Worm (Caenorhabditis elegans) whole organism, L1 larva: ENCODE data around the gene T28A8.4.

Experiments
- C04F5.9 ChIP-seq: sonication (generic microtip); optimal IDR thresholded peaks from 2 replicates; lab custom pipeline; 2016; ENCODE audit warnings: missing genetic modification characterization, missing compliant biosample characterization
- C34B4.2 ChIP-seq: sonication (generic microtip); optimal IDR thresholded peaks from 2 replicates; lab custom pipeline; 2017; ENCODE audit warnings: mild to moderate bottlenecking, missing genetic modification characterization, missing compliant biosample characterization
- Y116A8C.19 ChIP-seq: sonication (generic microtip); optimal IDR thresholded peaks from 2 replicates; lab custom pipeline; 2016; ENCODE audit warnings: missing compliant biosample characterization, missing genetic modification characterization, borderline replicate concordance
- alr-1 ChIP-seq: fragments of 200-800 bp; sonication (Bioruptor generic); optimal IDR thresholded peaks from 2 replicates; lab custom pipeline; 2018; ENCODE audit warnings: borderline replicate concordance, mild to moderate bottlenecking, missing genetic modification characterization, missing compliant biosample characterization
- blmp-1 ChIP-seq: fragments of 150-350 bp; optimal IDR thresholded peaks from 2 replicates; lab custom pipeline; 2014; ENCODE audit warnings: missing biosample characterization, missing genetic modification characterization
- ceh-63 ChIP-seq: fragments of 200-800 bp; sonication (Bioruptor generic); optimal IDR thresholded peaks from 2 replicates; lab custom pipeline; 2018; ENCODE audit warnings: mild to moderate bottlenecking, missing genetic modification characterization, missing compliant biosample characterization
- ceh-8 ChIP-seq: fragments of 200-800 bp; sonication (Bioruptor generic); optimal IDR thresholded peaks from 2 replicates; lab custom pipeline; 2018; ENCODE audit warnings: mild to moderate bottlenecking, missing genetic modification characterization, moderate library complexity, missing compliant biosample characterization
- ceh-88 ChIP-seq: fragments of 200-800 bp; sonication (Bioruptor generic); IDR thresholded peaks from 2 replicates; pipeline ENCODE4 v1.3.6; 2022; ENCODE audit warnings: missing genetic modification characterization, missing compliant biosample characterization
- dpl-1 ChIP-seq, 3 experiments: fragments of 150-350 bp in 2 of 3; sonication (generic microtip) in 1 of 3; optimal IDR thresholded peaks; 2 replicates each; lab custom pipeline; 2014 to 2017; ENCODE audit warnings: missing biosample characterization in 3 of 3, missing genetic modification characterization in 3 of 3, missing genetic modification reagents in 3 of 3
- dsc-1 ChIP-seq: sonication (generic microtip); optimal IDR thresholded peaks from 2 replicates; lab custom pipeline; 2016; ENCODE audit warnings: mild to moderate bottlenecking, missing genetic modification characterization, missing compliant biosample characterization
- efl-1 ChIP-seq, 4 experiments: fragments of 150-350 bp; optimal IDR thresholded peaks in 3 of 4; peaks in 1 of 4; 1 replicate in 1 of 4; 2 replicates in 3 of 4; lab custom pipeline; 2014; ENCODE audit warnings: missing biosample characterization in 2 of 4, missing genetic modification characterization in 2 of 4, missing genetic modification reagents in 2 of 4
- efl-3 ChIP-seq: fragments of 200-800 bp; sonication (Bioruptor generic); optimal IDR thresholded peaks from 2 replicates; lab custom pipeline; 2018; ENCODE audit warnings: mild to moderate bottlenecking, missing genetic modification characterization, missing compliant biosample characterization
- fkh-8 ChIP-seq: sonication (generic microtip); optimal IDR thresholded peaks from 2 replicates; lab custom pipeline; 2016; ENCODE audit warnings: mild to moderate bottlenecking, missing genetic modification characterization, missing compliant biosample characterization
- grh-1 ChIP-seq: fragments of 200-800 bp; sonication (Bioruptor generic); IDR thresholded peaks from 2 replicates; pipeline ENCODE4 v1.3.6; 2022; ENCODE audit warnings: missing genetic modification reagents, missing genetic modification characterization, missing compliant biosample characterization
- hlh-4 ChIP-seq: sonication (generic microtip); optimal IDR thresholded peaks from 2 replicates; lab custom pipeline; 2016; ENCODE audit warnings: mild to moderate bottlenecking, missing genetic modification characterization, missing compliant biosample characterization
- hpl-2 ChIP-seq: fragments of 150-350 bp; optimal IDR thresholded peaks from 2 replicates; lab custom pipeline; 2014; ENCODE audit warnings: missing biosample characterization, missing genetic modification reagents, missing genetic modification characterization
- irx-1 ChIP-seq: sonication (generic microtip); optimal IDR thresholded peaks from 2 replicates; lab custom pipeline; 2016; ENCODE audit warnings: missing genetic modification characterization, missing compliant biosample characterization
- isw-1 ChIP-seq: fragments of 200-800 bp; sonication (Bioruptor generic); IDR thresholded peaks from 2 replicates; pipeline ENCODE4 v1.3.6; 2022; ENCODE audit warnings: missing genetic modification characterization, missing compliant biosample characterization
- lin-15B ChIP-seq: fragments of 150-350 bp; sonication (generic microtip); optimal IDR thresholded peaks from 3 replicates; lab custom pipeline; 2014; ENCODE audit warnings: missing biosample characterization, missing genetic modification characterization
- lin-35 ChIP-seq, 2 experiments: fragments of 150-350 bp; optimal IDR thresholded peaks; 2 replicates each; lab custom pipeline; 2014; ENCODE audit warnings: missing biosample characterization in 2 of 2, missing genetic modification characterization in 2 of 2, missing genetic modification reagents in 2 of 2
- lsy-2 ChIP-seq, 2 experiments: fragments of 150-350 bp; optimal IDR thresholded peaks; 2 replicates each; lab custom pipeline; 2014; ENCODE audit warnings: missing biosample characterization in 2 of 2, missing genetic modification characterization in 2 of 2
- mdl-1 ChIP-seq, 2 experiments: fragments of 150-350 bp; optimal IDR thresholded peaks; 2 replicates each; lab custom pipeline; 2014 to 2017; ENCODE audit warnings: missing biosample characterization in 2 of 2, missing genetic modification characterization in 2 of 2, inconsistent platforms in 1 of 2
- mef-2 ChIP-seq: fragments of 150-350 bp; optimal IDR thresholded peaks from 2 replicates; lab custom pipeline; 2014; ENCODE audit warnings: missing biosample characterization, missing genetic modification characterization
- nhr-11 ChIP-seq: fragments of 150-350 bp; optimal IDR thresholded peaks from 2 replicates; lab custom pipeline; 2014; ENCODE audit warnings: missing biosample characterization, missing genetic modification characterization
- nhr-12 ChIP-seq: sonication (generic microtip); optimal IDR thresholded peaks from 2 replicates; lab custom pipeline; 2017; ENCODE audit warnings: missing biosample characterization, missing genetic modification characterization
- nhr-20 ChIP-seq: sonication (generic microtip); optimal IDR thresholded peaks from 2 replicates; lab custom pipeline; 2016; ENCODE audit warnings: mild to moderate bottlenecking, missing genetic modification characterization, missing compliant biosample characterization
- nhr-28 ChIP-seq: fragments of 150-350 bp; optimal IDR thresholded peaks from 2 replicates; lab custom pipeline; 2014; ENCODE audit warnings: missing biosample characterization, missing genetic modification characterization
- nhr-85 ChIP-seq: sonication (generic microtip); peaks from one replicate; lab custom pipeline; 2016; ENCODE audit warnings: missing genetic modification characterization, inconsistent platforms, missing compliant biosample characterization
- pag-3 ChIP-seq: sonication (generic microtip); optimal IDR thresholded peaks from 2 replicates; lab custom pipeline; 2017; ENCODE audit warnings: missing genetic modification characterization, mild to moderate bottlenecking, missing compliant biosample characterization, antibody characterized with exemption, borderline replicate concordance; ENCODE audit not compliant: insufficient read depth
- pax-3 ChIP-seq: fragments of 200-800 bp; sonication (Bioruptor generic); optimal IDR thresholded peaks from 2 replicates; lab custom pipeline; 2018; ENCODE audit warnings: mild to moderate bottlenecking, missing genetic modification characterization, moderate library complexity, missing compliant biosample characterization
- pqm-1 ChIP-seq: sonication (generic microtip); optimal IDR thresholded peaks from 3 replicates; lab custom pipeline; 2017; ENCODE audit warnings: missing biosample characterization, missing genetic modification characterization
- skn-1 ChIP-seq: fragments of 150-350 bp; optimal IDR thresholded peaks from 2 replicates; lab custom pipeline; 2014; ENCODE audit warnings: missing biosample characterization, missing genetic modification characterization
- snu-23 ChIP-seq: sonication (generic microtip); optimal IDR thresholded peaks from 2 replicates; lab custom pipeline; 2016; ENCODE audit warnings: missing genetic modification characterization, missing compliant biosample characterization
- sox-4 ChIP-seq: sonication (generic microtip); optimal IDR thresholded peaks from 2 replicates; lab custom pipeline; 2016; ENCODE audit warnings: missing genetic modification characterization, missing compliant biosample characterization
- sptf-1 ChIP-seq: fragments of 150-350 bp; optimal IDR thresholded peaks from 2 replicates; lab custom pipeline; 2014; ENCODE audit warnings: missing biosample characterization, missing genetic modification characterization
- tlp-1 ChIP-seq: fragments of 150-350 bp; optimal IDR thresholded peaks from 2 replicates; lab custom pipeline; 2014; ENCODE audit warnings: missing biosample characterization, missing genetic modification characterization
- unc-130 ChIP-seq: fragments of 150-350 bp; optimal IDR thresholded peaks from 2 replicates; lab custom pipeline; 2017; ENCODE audit warnings: missing biosample characterization, missing genetic modification characterization, inconsistent platforms
- unc-30 ChIP-seq: sonication (generic microtip); optimal IDR thresholded peaks from 2 replicates; lab custom pipeline; 2017; ENCODE audit warnings: missing biosample characterization, missing genetic modification characterization
- unc-62 ChIP-seq: fragments of 150-350 bp; optimal IDR thresholded peaks from 2 replicates; lab custom pipeline; 2014; ENCODE audit warnings: missing biosample characterization, missing genetic modification reagents, missing genetic modification characterization
- unc-98 ChIP-seq: fragments of 200-800 bp; sonication (Bioruptor generic); IDR thresholded peaks from 2 replicates; pipeline ENCODE4 v1.3.6; 2022; ENCODE audit warnings: missing genetic modification characterization, missing compliant biosample characterization
- vab-15 ChIP-seq: sonication (generic microtip); optimal IDR thresholded peaks from 2 replicates; lab custom pipeline; 2017; ENCODE audit warnings: missing genotype, mild to moderate bottlenecking, missing genetic modification characterization, missing compliant biosample characterization
- xbp-1 ChIP-seq: sonication (generic microtip); optimal IDR thresholded peaks from 2 replicates; lab custom pipeline; 2016; ENCODE audit warnings: missing genetic modification characterization, missing compliant biosample characterization
- zip-4 ChIP-seq: fragments of 200-800 bp; sonication (Bioruptor generic); optimal IDR thresholded peaks from 2 replicates; lab custom pipeline; 2018; ENCODE audit warnings: mild to moderate bottlenecking, missing genetic modification characterization, moderate library complexity, missing compliant biosample characterization
- ztf-11 ChIP-seq, 2 experiments: sonication (generic microtip); optimal IDR thresholded peaks; 2 replicates each; lab custom pipeline; 2016 to 2017; ENCODE audit warnings: missing genetic modification characterization in 2 of 2, missing biosample characterization in 1 of 2, missing compliant biosample characterization in 1 of 2
- ztf-4 ChIP-seq: fragments of 150-350 bp; optimal IDR thresholded peaks from 2 replicates; lab custom pipeline; 2014; ENCODE audit warnings: missing biosample characterization, missing genetic modification characterization

T28A8.4 gene

ce11 chrIII:13464493-13465362 lies 38.8 kb upstream of the T28A8.4 start, which contains the start of gene kel-3 (continued):
- TF ChIP-seq isw-1 (GFP tag; lab: Robert Waterston, UW) = no peak
- peak; percentile 79 for TF ChIP-seq blmp-1 (tag; lab: Kevin White, UChicago)
- peak; percentile 75 for TF ChIP-seq snu-23
- TF ChIP-seq ztf-11 (tag; optimal IDR thresholded peaks at IDR 0.05; lab: Kevin White, UChicago) = peak in 1 of 2 experiments; percentile 23
- TF ChIP-seq unc-62 (GFP tag; lab: Kevin White, UChicago) = no peak
- no peak for TF ChIP-seq hlh-4 (tag; lab: Kevin White, UChicago)
- peak; percentile 33 to 47 for TF ChIP-seq efl-1 (optimal IDR thresholded peaks at IDR 0.05; lab: Kevin White, UChicago)
- TF ChIP-seq efl-1 (GFP tag; optimal IDR thresholded peaks at IDR 0.05 in 1 of 2; lab: Kevin White, UChicago) = peak; percentile 31 to 95
- TF ChIP-seq nhr-12 (tag; lab: Kevin White, UChicago) = no peak
- peak; percentile 25 for TF ChIP-seq zip-4 (GFP tag; lab: Kevin White, UChicago)
- no peak for TF ChIP-seq efl-3 (GFP tag; lab: Kevin White, UChicago)
- peak; percentile 31 for TF ChIP-seq xbp-1 (tag; lab: Kevin White, UChicago)
- no peak for TF ChIP-seq Y116A8C.19 (tag; lab: Kevin White, UChicago)
- peak; percentile 82 for TF ChIP-seq nhr-85 (tag; lab: Kevin White, UChicago)
- TF ChIP-seq dpl-1 (GFP tag; optimal IDR thresholded peaks at IDR 0.05; lab: Kevin White, UChicago) = peak; percentile 36 to 68 (median 42)
- peak; percentile 72 for TF ChIP-seq ztf-4 (tag; lab: Kevin White, UChicago)
- TF ChIP-seq unc-130 (tag; lab: Kevin White, UChicago) = peak; percentile 86
- peak; percentile 49 for TF ChIP-seq nhr-11 (tag; lab: Kevin White, UChicago)
- TF ChIP-seq, all 84 proteins: peak for 50

- TF ChIP-seq sptf-1 (tag; lab: Kevin White, UChicago) (no peak), nhr-28 (no peak), C04F5.9 (tag; lab: Kevin White, UChicago) (peak; percentile 66), dpl-1 (GFP tag; optimal IDR thresholded peaks at IDR 0.05; lab: Kevin White, UChicago) (peak; percentile 85 to 91 (median 90)), dsc-1 (peak; percentile 97), grh-1 (GFP tag; lab: Robert Waterston, UW) (peak; percentile 87), ceh-88 (GFP tag; lab: Robert Waterston, UW) (peak; percentile 58), hpl-2 (peak; percentile 83), alr-1 (tag; lab: Kevin White, UChicago) (no peak), sox-4 (tag; lab: Kevin White, UChicago) (peak; percentile 82), nhr-20 (tag; lab: Kevin White, UChicago) (peak; percentile 95), ceh-63 (GFP tag; lab: Kevin White, UChicago) (no peak), efl-1 (optimal IDR thresholded peaks at IDR 0.05; lab: Kevin White, UChicago) (peak; percentile 90 to 94), efl-1 (GFP tag; optimal IDR thresholded peaks at IDR 0.05 in 1 of 2; lab: Kevin White, UChicago) (peak; percentile 88 to 99), pqm-1 (tag; lab: Kevin White, UChicago) (no peak), pax-3 (tag; lab: Kevin White, UChicago) (peak; percentile 83), unc-130 (tag; lab: Kevin White, UChicago) (peak; percentile 93), snu-23 (peak; percentile 98), Y116A8C.19 (tag; lab: Kevin White, UChicago) (no peak), mdl-1 (tag; optimal IDR thresholded peaks at IDR 0.05; lab: Kevin White, UChicago) (peak in 1 of 2 experiments; percentile 87), tlp-1 (tag; lab: Kevin White, UChicago) (no peak), pag-3 (no peak), skn-1 (tag; lab: Kevin White, UChicago) (peak; percentile 91), xbp-1 (tag; lab: Kevin White, UChicago) (peak; percentile 93), C34B4.2 (no peak), mef-2 (tag; lab: Kevin White, UChicago) (peak; percentile 2), lsy-2 (tag; optimal IDR thresholded peaks at IDR 0.05; lab: Kevin White, UChicago) (peak; percentile 97 to 98), unc-98 (GFP tag; lab: Robert Waterston, UW) (no peak; the same call in 1 of the 2 replicates), ceh-8 (GFP tag; lab: Kevin White, UChicago) (peak; percentile 92), irx-1 (tag; lab: Kevin White, UChicago) (peak; percentile 93), lin-35 (GFP tag; optimal IDR thresholded peaks at IDR 0.05; lab: Kevin White, UChicago) (peak; percentile 92 to 93), vab-15 (tag; lab: Kevin White, UChicago) (no peak), unc-30 (tag; lab: Kevin White, UChicago) (peak; percentile 84), lin-15B (tag; lab: Kevin White, UChicago) (peak; percentile 82), nhr-85 (tag; lab: Kevin White, UChicago) (peak; percentile 94), fkh-8 (tag; lab: Kevin White, UChicago) (peak; percentile 83)
These were observed 37.4 kb upstream of the T28A8.4 start, which contains the start of gene cdk-5 for ce11 chrIII:13465918-13466592. TSS of gene cdk-5 (minus strand) at chrIII:13466342.
